Fruit fly (Drosophila melanogaster): Measurements from ENCODE around the gene CG10654.

The CG10654 gene

dm6 chr3L:12495312-12495725, 12.3 kb downstream of the CG10654 start (continued):
- no peak for TF ChIP-seq Camta (GFP tag; optimal IDR thresholded peaks at IDR 0.05)
- peak; percentile 31 for TF ChIP-seq NfI (GFP tag; optimal IDR thresholded peaks at IDR 0.05)
- TF ChIP-seq sd (tag; optimal IDR thresholded peaks at IDR 0.05) = no peak
- TF ChIP-seq dimm (GFP tag; IDR thresholded peaks at IDR 0.05) = no peak
- peak; percentile 13 for TF ChIP-seq CG13775 (GFP tag; optimal IDR thresholded peaks at IDR 0.05)
- peak; percentile 0 for TF ChIP-seq sug (tag; optimal IDR thresholded peaks at IDR 0.05)
- TF ChIP-seq ATbp (GFP tag; optimal IDR thresholded peaks at IDR 0.05) = peak; percentile 24
- peak; percentile 47 for TF ChIP-seq CG3281 (GFP tag; optimal IDR thresholded peaks at IDR 0.05)
- TF ChIP-seq Mrtf (GFP tag; IDR thresholded peaks at IDR 0.05) = 0 out of 3 replicates have a peak, but pooled peaks have one; percentile 29
- no peak for TF ChIP-seq schlank (tag; optimal IDR thresholded peaks at IDR 0.05)
- TF ChIP-seq gt (GFP tag; IDR thresholded peaks at IDR 0.05) = no peak
- no peak for TF ChIP-seq CG14860 (GFP tag; IDR thresholded peaks at IDR 0.05; ENCODE audit: partially characterized antibody)
- no peak for TF ChIP-seq CG6654 (GFP tag; optimal IDR thresholded peaks at IDR 0.05)
- TF ChIP-seq CG18476 (GFP tag; optimal IDR thresholded peaks at IDR 0.05) = peak; percentile 20
- no peak for TF ChIP-seq pan (optimal IDR thresholded peaks at IDR 0.05)
- peak in 1 of 2 experiments; percentile 22 for TF ChIP-seq pan (GFP tag; optimal IDR thresholded peaks at IDR 0.05 in 1 of 2, IDR thresholded peaks at IDR 0.05 in 1 of 2)
- TF ChIP-seq Nf-YC (tag; optimal IDR thresholded peaks at IDR 0.05) = peak; percentile 36
- TF ChIP-seq tll (GFP tag; optimal IDR thresholded peaks at IDR 0.05) = no peak
- peak; percentile 35 for TF ChIP-seq nerfin-1 (tag; optimal IDR thresholded peaks at IDR 0.05)
- TF ChIP-seq h (optimal IDR thresholded peaks at IDR 0.05) = no peak
- TF ChIP-seq Max (GFP tag; optimal IDR thresholded peaks at IDR 0.05) = no peak
- peak; percentile 33 for TF ChIP-seq Hsf (GFP tag; optimal IDR thresholded peaks at IDR 0.05)
- no peak for TF ChIP-seq CG10431 (GFP tag; optimal IDR thresholded peaks at IDR 0.05)
- TF ChIP-seq CG17359 (tag; optimal IDR thresholded peaks at IDR 0.05) = peak; percentile 42
- TF ChIP-seq wor (GFP tag; IDR thresholded peaks at IDR 0.05) = no peak
- peak; percentile 37 for TF ChIP-seq ind (GFP tag; optimal IDR thresholded peaks at IDR 0.05)
- TF ChIP-seq gro (GFP tag; optimal IDR thresholded peaks at IDR 0.05) = no peak
- no peak for TF ChIP-seq Nf-YA (GFP tag; IDR thresholded peaks at IDR 0.05)
- peak; percentile 56 for TF ChIP-seq CG7556 (GFP tag; optimal IDR thresholded peaks at IDR 0.05)
- TF ChIP-seq CG12155 (GFP tag; optimal IDR thresholded peaks at IDR 0.05) = no peak
- no peak for TF ChIP-seq CG10321 (GFP tag; IDR thresholded peaks at IDR 0.05)
- no peak for TF ChIP-seq CG9797 (GFP tag; optimal IDR thresholded peaks at IDR 0.05)
- TF ChIP-seq MESR4 (GFP tag; optimal IDR thresholded peaks at IDR 0.05) = no peak
- no peak for TF ChIP-seq ap (GFP tag; IDR thresholded peaks at IDR 0.05)
- peak; percentile 11 for TF ChIP-seq Ets65A (GFP tag)
- no peak for TF ChIP-seq B-H2 (GFP tag; optimal IDR thresholded peaks at IDR 0.05)
- TF ChIP-seq CG30403 (GFP tag; optimal IDR thresholded peaks at IDR 0.05) = peak; percentile 63
- TF ChIP-seq gce (GFP tag; IDR thresholded peaks at IDR 0.05) = no peak
- peak; percentile 11 for TF ChIP-seq CG16815 (GFP tag; optimal IDR thresholded peaks at IDR 0.05)
- peak; percentile 45 for TF ChIP-seq CG18599 (GFP tag; optimal IDR thresholded peaks at IDR 0.05)
- no peak for TF ChIP-seq D19B (GFP tag; optimal IDR thresholded peaks at IDR 0.05)
- TF ChIP-seq Dp (GFP tag; optimal IDR thresholded peaks at IDR 0.05) = no peak
- no peak for TF ChIP-seq CG14441 (GFP tag; IDR thresholded peaks at IDR 0.05)
- TF ChIP-seq btn (GFP tag; optimal IDR thresholded peaks at IDR 0.05) = no peak
- peak in 1 of 2 experiments; percentile 12 for TF ChIP-seq chif (GFP tag; optimal IDR thresholded peaks at IDR 0.05)
- peak; percentile 55 for TF ChIP-seq dmrt99B (tag; optimal IDR thresholded peaks at IDR 0.05)
- no peak for TF ChIP-seq twi (tag; optimal IDR thresholded peaks at IDR 0.05)
- TF ChIP-seq sna (GFP tag; IDR thresholded peaks at IDR 0.05; ENCODE audit: partially characterized antibody) = no peak
- no peak for TF ChIP-seq CG2889 (GFP tag; IDR thresholded peaks at IDR 0.05)
- TF ChIP-seq hb (GFP tag; IDR thresholded peaks at IDR 0.05; ENCODE audit: partially characterized antibody) = no peak
- peak; percentile 90 for TF ChIP-seq z (GFP tag; IDR thresholded peaks at IDR 0.05)
- TF ChIP-seq grn (GFP tag; optimal IDR thresholded peaks at IDR 0.05) = no peak
